Fruit fly (Drosophila melanogaster): ENCODE measurements around the gene MED30.

MED30 gene

dm6 chr3L:621097-621967 lies 32.6 kb downstream of the MED30 start (continued):
- TF ChIP-seq CG9609 (GFP tag; optimal IDR thresholded peaks at IDR 0.05), result peak; percentile 61
- TF ChIP-seq h (optimal IDR thresholded peaks at IDR 0.05), result no peak
- peak; percentile 42; the same call in 1 of the 2 replicates for TF ChIP-seq CG10366 (GFP tag; IDR thresholded peaks at IDR 0.05)
- TF ChIP-seq org-1 (GFP tag; optimal IDR thresholded peaks at IDR 0.05), result peak; percentile 77
- TF ChIP-seq caup (GFP tag; optimal IDR thresholded peaks at IDR 0.05; ENCODE audit: severe bottlenecking), result peak; percentile 13
- peak; percentile 65 for TF ChIP-seq CG11723 (GFP tag; optimal IDR thresholded peaks at IDR 0.05)
- peak; percentile 53 for TF ChIP-seq CG1647 (GFP tag; optimal IDR thresholded peaks at IDR 0.05)
- TF ChIP-seq grau (tag; optimal IDR thresholded peaks at IDR 0.05), result peak; percentile 77
- TF ChIP-seq ERR (GFP tag; optimal IDR thresholded peaks at IDR 0.05), result no peak
- no peak for TF ChIP-seq Dll (GFP tag; IDR thresholded peaks at IDR 0.05; ENCODE audit: partially characterized antibody)
- no peak for TF ChIP-seq Ada2b (GFP tag; IDR thresholded peaks at IDR 0.05)
- TF ChIP-seq CG9932 (GFP tag; IDR thresholded peaks at IDR 0.05), result no peak
- TF ChIP-seq CG11560 (tag; IDR thresholded peaks at IDR 0.05), result no peak
- TF ChIP-seq HmgD (GFP tag; optimal IDR thresholded peaks at IDR 0.05), result peak; percentile 16
- TF ChIP-seq ssp (GFP tag; IDR thresholded peaks at IDR 0.05), result peak; percentile 42
- TF ChIP-seq Antp (GFP tag; optimal IDR thresholded peaks at IDR 0.05), result peak; percentile 54
- TF ChIP-seq CG6683 (GFP tag; optimal IDR thresholded peaks at IDR 0.05), result no peak
- TF ChIP-seq slbo (GFP tag; IDR thresholded peaks at IDR 0.05), result no peak
- TF ChIP-seq tio (GFP tag; optimal IDR thresholded peaks at IDR 0.05), result peak; percentile 78
- peak; percentile 55 for TF ChIP-seq btn (GFP tag; optimal IDR thresholded peaks at IDR 0.05)
- TF ChIP-seq stwl (tag; optimal IDR thresholded peaks at IDR 0.05), result peak; percentile 73
- peak; percentile 79 for TF ChIP-seq HLHmδ (GFP tag; optimal IDR thresholded peaks at IDR 0.05)
- TF ChIP-seq chm (GFP tag; IDR thresholded peaks at IDR 0.05), result peak; percentile 89
- TF ChIP-seq CG2116 (GFP tag; optimal IDR thresholded peaks at IDR 0.05), result peak; percentile 51
- TF ChIP-seq ewg (GFP tag; optimal IDR thresholded peaks at IDR 0.05), result peak; percentile 61
- TF ChIP-seq fd96Cb (tag; optimal IDR thresholded peaks at IDR 0.05), result peak; percentile 83
- TF ChIP-seq CG16813 (GFP tag; IDR thresholded peaks at IDR 0.05; ENCODE audit: partially characterized antibody), result no peak
- no peak for TF ChIP-seq mld (GFP tag; IDR thresholded peaks at IDR 0.05; ENCODE audit: partially characterized antibody)
- TF ChIP-seq CG16779 (GFP tag; IDR thresholded peaks at IDR 0.05), result no peak
- TF ChIP-seq B-H1 (GFP tag; IDR thresholded peaks at IDR 0.05), result no peak
- TF ChIP-seq CG4820 (GFP tag; optimal IDR thresholded peaks at IDR 0.05), result peak; percentile 89
- no peak for TF ChIP-seq MBD-R2 (GFP tag; IDR thresholded peaks at IDR 0.05)
- TF ChIP-seq Ravus (GFP tag; IDR thresholded peaks at IDR 0.05), result no peak
- no peak for TF ChIP-seq CG13296 (GFP tag; optimal IDR thresholded peaks at IDR 0.05)
- no peak for TF ChIP-seq pfk (GFP tag; optimal IDR thresholded peaks at IDR 0.05)
- no peak for TF ChIP-seq Nf-YC (tag; optimal IDR thresholded peaks at IDR 0.05)
- peak; percentile 69 to 78 for TF ChIP-seq Pdp1 (GFP tag; optimal IDR thresholded peaks at IDR 0.05)
- no peak for TF ChIP-seq Trl (optimal IDR thresholded peaks at IDR 0.05)
- TF ChIP-seq Trl (GFP tag; optimal IDR thresholded peaks at IDR 0.05), result peak; percentile 69
- peak; percentile 33; the same call in 1 of the 4 replicates for TF ChIP-seq Gug (GFP tag; IDR thresholded peaks at IDR 0.05)
- peak; percentile 54 for TF ChIP-seq gcm2 (GFP tag; optimal IDR thresholded peaks at IDR 0.05)
- TF ChIP-seq CG8089 (GFP tag; optimal IDR thresholded peaks at IDR 0.05), result peak; percentile 65
- TF ChIP-seq sisA (GFP tag; IDR thresholded peaks at IDR 0.05), result peak; percentile 56
- TF ChIP-seq trem (tag; optimal IDR thresholded peaks at IDR 0.05), result peak; percentile 90
- TF ChIP-seq Six4 (GFP tag; optimal IDR thresholded peaks at IDR 0.05), result peak; percentile 78
- peak; percentile 61; the same call in 1 of the 3 replicates for TF ChIP-seq CG7357 (GFP tag; IDR thresholded peaks at IDR 0.05)
- TF ChIP-seq CG30020 (tag; optimal IDR thresholded peaks at IDR 0.05), result peak; percentile 49
- no peak for TF ChIP-seq CG11085 (GFP tag; IDR thresholded peaks at IDR 0.05)
- peak; percentile 40; the same call in 1 of the 3 replicates for TF ChIP-seq so (GFP tag; IDR thresholded peaks at IDR 0.05)
- TF ChIP-seq CG12942 (GFP tag; optimal IDR thresholded peaks at IDR 0.05), result peak; percentile 60

Data from whole organism, embryonic.